Worm (Caenorhabditis elegans) whole organism, L1 larva: ENCODE measurements around the gene F54F12.2.

Experiments
- blmp-1 ChIP-seq: fragments of 150-350 bp; optimal IDR thresholded peaks from 2 replicates; lab custom pipeline; 2014; ENCODE audit warnings: missing biosample characterization, missing genetic modification characterization
- elt-3 ChIP-seq, 6 experiments: fragments of 150-350 bp in 1 of 6; sonication (generic microtip); optimal IDR thresholded peaks; 2 replicates each; lab custom pipeline; 2017 to 2018; ENCODE audit warnings: missing biosample characterization in 6 of 6, missing genetic modification characterization in 6 of 6, inconsistent platforms in 1 of 6
- isw-1 ChIP-seq: fragments of 200-800 bp; sonication (Bioruptor generic); IDR thresholded peaks from 2 replicates; pipeline ENCODE4 v1.3.6; 2022; ENCODE audit warnings: missing genetic modification characterization, missing compliant biosample characterization
- lin-13 ChIP-seq: fragments of 150-350 bp; optimal IDR thresholded peaks from 2 replicates; lab custom pipeline; 2014; ENCODE audit warnings: missing biosample characterization, missing genetic modification reagents, missing genetic modification characterization
- mdl-1 ChIP-seq, 2 experiments: fragments of 150-350 bp; optimal IDR thresholded peaks; 2 replicates each; lab custom pipeline; 2014 to 2017; ENCODE audit warnings: missing biosample characterization in 2 of 2, missing genetic modification characterization in 2 of 2, inconsistent platforms in 1 of 2
- mef-2 ChIP-seq: fragments of 150-350 bp; optimal IDR thresholded peaks from 2 replicates; lab custom pipeline; 2014; ENCODE audit warnings: missing biosample characterization, missing genetic modification characterization
- nhr-11 ChIP-seq: fragments of 150-350 bp; optimal IDR thresholded peaks from 2 replicates; lab custom pipeline; 2014; ENCODE audit warnings: missing biosample characterization, missing genetic modification characterization
- nhr-85 ChIP-seq: sonication (generic microtip); peaks from one replicate; lab custom pipeline; 2016; ENCODE audit warnings: missing genetic modification characterization, inconsistent platforms, missing compliant biosample characterization
- nhr-90 ChIP-seq: sonication (generic microtip); optimal IDR thresholded peaks from 2 replicates; lab custom pipeline; 2016; ENCODE audit warnings: mild to moderate bottlenecking, missing genetic modification characterization, missing compliant biosample characterization; ENCODE audit not compliant: poor library complexity
- snpc-4 ChIP-seq: fragments of 150-350 bp; optimal IDR thresholded peaks from 2 replicates; lab custom pipeline; 2014; ENCODE audit warnings: missing biosample characterization, missing genetic modification characterization
- tbx-2 ChIP-seq: sonication (generic microtip); optimal IDR thresholded peaks from 2 replicates; lab custom pipeline; 2016; ENCODE audit warnings: missing genetic modification characterization, missing compliant biosample characterization
- unc-130 ChIP-seq: fragments of 150-350 bp; optimal IDR thresholded peaks from 2 replicates; lab custom pipeline; 2017; ENCODE audit warnings: missing biosample characterization, missing genetic modification characterization, inconsistent platforms
- unc-62 ChIP-seq: fragments of 150-350 bp; optimal IDR thresholded peaks from 2 replicates; lab custom pipeline; 2014; ENCODE audit warnings: missing biosample characterization, missing genetic modification reagents, missing genetic modification characterization
- ztf-4 ChIP-seq: fragments of 150-350 bp; optimal IDR thresholded peaks from 2 replicates; lab custom pipeline; 2014; ENCODE audit warnings: missing biosample characterization, missing genetic modification characterization

- peak; percentile 91 for TF ChIP-seq nhr-90 (tag; lab: Kevin White, UChicago)
- peak; percentile 82 for TF ChIP-seq snpc-4
- TF ChIP-seq mef-2 (tag; lab: Kevin White, UChicago): peak; percentile 86
- peak; percentile 10 for TF ChIP-seq unc-62
- TF ChIP-seq blmp-1: peak; percentile 55
- peak in 2 of 6 experiments; percentile 71 to 83 for TF ChIP-seq elt-3 (tag; optimal IDR thresholded peaks at IDR 0.05; lab: Kevin White, UChicago)
- TF ChIP-seq ztf-4 (tag; lab: Kevin White, UChicago): peak; percentile 96
- TF ChIP-seq isw-1: peak; percentile 80
- peak in 1 of 2 experiments; percentile 97 for TF ChIP-seq mdl-1 (tag; optimal IDR thresholded peaks at IDR 0.05; lab: Kevin White, UChicago)
- TF ChIP-seq lin-13 (GFP tag; lab: Kevin White, UChicago): peak; percentile 94
- TF ChIP-seq nhr-11: peak; percentile 95
- TF ChIP-seq tbx-2: peak; percentile 99
- peak; percentile 64 for TF ChIP-seq unc-130
- TF ChIP-seq nhr-85: peak; percentile 99
Observed at ce11 chrIII:13061136-13061535, 21.3 kb downstream of the F54F12.2 start.
